Worm (Caenorhabditis elegans) whole organism, midembryonic: ENCODE results near the gene Y45G5AM.7.

Source experiments
- T22C8.4 ChIP-seq: fragments of 200-800 bp; sonication (Bioruptor generic); IDR thresholded peaks from 2 replicates; pipeline ENCODE4 v1.3.6; 2022; ENCODE audit warnings: missing genetic modification characterization, missing compliant biosample characterization
- cog-1 ChIP-seq: sonication (generic microtip); optimal IDR thresholded peaks from 2 replicates; lab custom pipeline; 2016; ENCODE audit warnings: missing genetic modification characterization, missing compliant biosample characterization
- flt-1 ChIP-seq: fragments of 200-800 bp; sonication (Bioruptor generic); IDR thresholded peaks from 2 replicates; pipeline ENCODE4 v1.3.6; 2022; ENCODE audit warnings: missing genetic modification characterization, missing compliant biosample characterization
- med-1 ChIP-seq: sonication (generic microtip); optimal IDR thresholded peaks from 2 replicates; lab custom pipeline; 2017; ENCODE audit warnings: missing genetic modification characterization, mild to moderate bottlenecking, missing compliant biosample characterization, antibody characterized with exemption, missing genetic modification reagents; ENCODE audit not compliant: insufficient read depth
- ref-1 ChIP-seq: fragments of 200-800 bp; sonication (Bioruptor generic); conservative IDR thresholded peaks from 2 replicates; pipeline ENCODE4 v1.3.6; 2022; ENCODE audit warnings: missing genetic modification reagents, missing genetic modification characterization, missing compliant biosample characterization
- tab-1 ChIP-seq: fragments of 200-800 bp; sonication (Bioruptor generic); IDR thresholded peaks from 2 replicates; pipeline ENCODE4 v1.3.6; 2022; ENCODE audit warnings: missing genetic modification characterization, missing compliant biosample characterization
- ztf-23 ChIP-seq: fragments of 200-800 bp; sonication (Bioruptor generic); IDR thresholded peaks from 2 replicates; pipeline ENCODE4 v1.3.6; 2022; ENCODE audit warnings: missing genetic modification reagents, missing genetic modification characterization, missing compliant biosample characterization
- ztf-29 ChIP-seq: fragments of 200-800 bp; sonication (Bioruptor generic); IDR thresholded peaks from 2 replicates; pipeline ENCODE4 v1.3.6; 2022; ENCODE audit warnings: missing genetic modification reagents, missing genetic modification characterization, missing compliant biosample characterization

- no peak for TF ChIP-seq ztf-23
- no peak for TF ChIP-seq T22C8.4 (GFP tag; lab: Robert Waterston, UW)
- TF ChIP-seq flt-1 = no peak
- TF ChIP-seq ztf-29 = no peak
- TF ChIP-seq cog-1 (tag; lab: Kevin White, UChicago) = no peak
- no peak for TF ChIP-seq med-1 (GFP tag; lab: Kevin White, UChicago)
- no peak for TF ChIP-seq ref-1 (GFP tag; lab: Robert Waterston, UW)
- TF ChIP-seq tab-1 = no peak
Measured at ce11 chrV:4160086-4160485, 10.0 kb downstream of the Y45G5AM.7 start, which contains the start of gene Y45G5AM.5.
